Worm (Caenorhabditis elegans) whole organism, L4/young adult: Measurements from ENCODE around the gene Y51H7C.9.

ENCODE experiments used
- W03F9.2 ChIP-seq: fragments of 150-350 bp; optimal IDR thresholded peaks from 2 replicates; lab custom pipeline; 2014; ENCODE audit warnings: missing biosample characterization, missing genetic modification characterization
- dao-5 ChIP-seq: sonication (generic microtip); optimal IDR thresholded peaks from 2 replicates; lab custom pipeline; 2016; ENCODE audit warnings: missing genotype, missing genetic modification characterization, moderate library complexity, missing compliant biosample characterization
- him-1 ChIP-seq: sonication (generic microtip); optimal IDR thresholded peaks from 2 replicates; lab custom pipeline; 2016; ENCODE audit warnings: missing genotype, missing genetic modification reagents, missing genetic modification characterization, missing compliant biosample characterization

Y51H7C.9 gene

ce11 chrII:1400105-1400504 lies 11.2 kb downstream of the Y51H7C.9 start, which contains the start of gene F54D12.1:
Gene F54D12.1, plus strand, starts transcription at chrII:1400405.
- TF ChIP-seq him-1 (tag; lab: Kevin White, UChicago) (no peak), dao-5 (tag; lab: Kevin White, UChicago) (no peak)

DNA sequence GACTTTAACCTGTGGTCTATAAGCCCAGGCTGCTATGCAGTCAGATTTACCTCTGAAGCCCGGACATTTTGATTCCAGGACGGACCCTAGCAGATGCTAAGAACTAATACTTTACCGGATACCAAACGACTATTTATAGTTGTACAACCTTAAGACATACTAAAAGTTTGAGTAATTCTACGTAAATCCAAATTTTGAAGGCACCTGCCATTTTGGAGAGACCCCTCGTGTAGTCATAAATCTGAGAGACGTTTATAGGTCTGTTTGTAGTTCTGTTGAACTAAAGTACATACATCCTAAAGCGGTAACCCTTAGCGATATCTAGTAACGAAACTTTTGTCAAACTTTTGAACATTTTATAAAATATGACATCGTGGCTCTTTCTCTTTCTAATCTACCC lies 12.9 kb downstream of the Y51H7C.9 start, which contains the start of gene F54D12.2:
Gene F54D12.2, plus strand, starts transcription at position 301 of the 400 bp plus-strand sequence.
- TF ChIP-seq W03F9.2 (tag; lab: Kevin White, UChicago): no peak
- no peak for TF ChIP-seq him-1 (tag; lab: Kevin White, UChicago)
- no peak for TF ChIP-seq dao-5 (tag; lab: Kevin White, UChicago)

- TF ChIP-seq dao-5 (tag; lab: Kevin White, UChicago): no peak
- TF ChIP-seq W03F9.2 (tag; lab: Kevin White, UChicago): no peak
- no peak for TF ChIP-seq him-1 (tag; lab: Kevin White, UChicago)
Measured at ce11 chrII:1397703-1398102, 13.6 kb downstream of the Y51H7C.9 start, which contains the start of gene F54D12.8. Gene F54D12.8, minus strand, starts transcription at chrII:1398038.

DNA sequence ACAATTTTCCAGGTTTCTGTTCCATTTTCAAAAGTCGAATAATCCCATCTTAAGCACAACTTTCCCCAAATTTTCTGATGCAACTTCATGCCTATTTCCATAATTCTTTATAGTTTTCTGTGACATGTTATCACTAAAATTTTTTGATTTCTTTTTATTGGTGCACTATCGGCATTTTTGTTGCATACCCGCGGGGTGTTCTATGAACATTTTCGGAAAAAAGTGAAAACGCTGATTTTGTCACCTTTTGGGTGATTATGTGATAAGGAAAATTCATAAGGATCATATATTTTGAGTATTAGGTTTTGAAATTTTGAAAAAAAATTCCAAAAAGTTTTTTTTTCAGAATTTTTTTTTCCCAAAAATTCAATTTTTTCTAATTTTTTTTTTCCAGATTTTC lies 24.8 kb downstream of the Y51H7C.9 start, which contains the start of gene aat-7:
Gene aat-7, plus strand, starts transcription at position 393 of the 400 bp plus-strand sequence.
- no peak for TF ChIP-seq W03F9.2 (tag; lab: Kevin White, UChicago)
- TF ChIP-seq dao-5 (tag; lab: Kevin White, UChicago): no peak
- no peak for TF ChIP-seq him-1 (tag; lab: Kevin White, UChicago)

ce11 chrII:1385280-1385679 lies 26.0 kb downstream of the Y51H7C.9 start, which contains the start of gene F54D12.7:
Gene F54D12.7, minus strand, starts transcription at chrII:1385380.
- TF ChIP-seq W03F9.2 (tag; lab: Kevin White, UChicago) (no peak), him-1 (tag; lab: Kevin White, UChicago) (no peak), dao-5 (tag; lab: Kevin White, UChicago) (no peak)

DNA sequence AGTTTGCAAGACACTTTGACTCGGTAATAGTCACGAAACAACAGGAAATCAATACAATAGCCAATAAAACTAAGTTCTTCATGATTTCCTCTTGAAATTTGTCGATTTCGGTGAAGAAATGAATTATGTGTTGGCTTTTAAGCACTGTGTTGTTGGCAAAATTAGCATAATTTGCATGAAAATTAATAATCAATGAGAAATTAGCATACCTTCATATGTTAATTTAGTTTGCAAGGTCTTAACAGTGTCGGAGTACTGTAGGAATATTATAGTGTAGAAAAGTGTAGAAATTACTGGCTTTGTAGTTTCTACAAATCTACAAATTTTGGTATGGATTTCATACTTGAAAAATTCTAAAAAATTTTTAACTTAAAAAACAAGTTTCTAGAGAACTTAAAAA lies 29.7 kb downstream of the Y51H7C.9 start, which contains the start of gene F54D12.9:
Gene F54D12.9, minus strand, starts transcription at position 101 of the 400 bp plus-strand sequence.
- TF ChIP-seq him-1 (tag; lab: Kevin White, UChicago) (no peak), dao-5 (tag; lab: Kevin White, UChicago) (no peak), W03F9.2 (tag; lab: Kevin White, UChicago) (no peak)

ce11 chrII:1378259-1378658 lies 33.0 kb downstream of the Y51H7C.9 start, which contains the start of gene F54D12.10:
Gene F54D12.10, minus strand, starts transcription at chrII:1378359.
- TF ChIP-seq him-1 (tag; lab: Kevin White, UChicago) (no peak), dao-5 (tag; lab: Kevin White, UChicago) (no peak), W03F9.2 (tag; lab: Kevin White, UChicago) (no peak)

DNA sequence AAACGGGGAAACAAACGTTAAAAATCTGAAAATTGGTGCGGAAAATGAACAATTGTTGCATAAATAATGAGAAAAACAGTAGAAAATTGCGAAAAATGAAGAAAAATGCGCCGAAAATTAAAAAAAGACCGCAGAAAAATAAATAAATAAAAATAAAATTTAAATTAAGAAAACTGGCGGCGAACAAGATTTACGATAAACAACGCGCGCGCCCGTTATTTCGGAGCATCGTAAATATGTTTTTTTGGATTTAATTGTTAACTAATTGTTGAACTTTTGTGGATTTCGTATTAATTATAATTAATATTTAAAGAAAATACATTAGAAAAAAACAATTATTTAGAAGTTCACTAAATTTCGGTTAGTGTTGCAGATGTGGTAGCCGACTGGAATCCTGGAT lies 34.5 kb downstream of the Y51H7C.9 start:
- TF ChIP-seq W03F9.2 (tag; lab: Kevin White, UChicago): no peak
- TF ChIP-seq him-1 (tag; lab: Kevin White, UChicago): no peak
- no peak for TF ChIP-seq dao-5 (tag; lab: Kevin White, UChicago)

- no peak for TF ChIP-seq W03F9.2 (tag; lab: Kevin White, UChicago)
- no peak for TF ChIP-seq dao-5 (tag; lab: Kevin White, UChicago)
- no peak for TF ChIP-seq him-1 (tag; lab: Kevin White, UChicago)
Measured at ce11 chrII:1375627-1376026, 35.6 kb downstream of the Y51H7C.9 start.

DNA sequence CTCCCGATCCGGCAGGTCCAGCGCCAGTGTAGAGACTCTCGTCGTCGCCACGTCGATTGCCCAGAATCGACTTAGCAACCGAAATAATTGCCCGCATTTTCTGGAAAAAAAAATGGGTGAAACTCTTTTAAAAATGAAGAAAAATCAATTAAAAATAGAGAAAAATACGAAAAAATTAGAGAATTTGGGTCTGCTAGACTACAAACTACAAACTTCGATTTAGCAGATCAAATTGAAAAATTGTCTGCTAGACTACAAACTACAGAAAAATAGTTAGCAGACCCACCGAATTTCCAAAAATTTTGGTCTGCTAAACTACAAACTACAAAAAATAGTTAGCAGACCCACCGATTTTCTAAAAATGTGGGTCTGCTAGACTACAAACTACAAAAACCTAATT lies 36.4 kb downstream of the Y51H7C.9 start, which contains the start of gene rog-1:
Gene rog-1, minus strand, starts transcription at position 101 of the 400 bp plus-strand sequence.
- TF ChIP-seq dao-5 (tag; lab: Kevin White, UChicago) (no peak), him-1 (tag; lab: Kevin White, UChicago) (no peak), W03F9.2 (tag; lab: Kevin White, UChicago) (no peak)

- TF ChIP-seq him-1 (tag; lab: Kevin White, UChicago): no peak
- TF ChIP-seq W03F9.2 (tag; lab: Kevin White, UChicago): no peak
- no peak for TF ChIP-seq dao-5 (tag; lab: Kevin White, UChicago)
Measured at ce11 chrII:1374486-1374885, 36.8 kb downstream of the Y51H7C.9 start.

ce11 chrII:1372966-1373365 lies 38.3 kb downstream of the Y51H7C.9 start:
- TF ChIP-seq dao-5 (tag; lab: Kevin White, UChicago) (no peak), W03F9.2 (tag; lab: Kevin White, UChicago) (no peak), him-1 (tag; lab: Kevin White, UChicago) (no peak)

DNA sequence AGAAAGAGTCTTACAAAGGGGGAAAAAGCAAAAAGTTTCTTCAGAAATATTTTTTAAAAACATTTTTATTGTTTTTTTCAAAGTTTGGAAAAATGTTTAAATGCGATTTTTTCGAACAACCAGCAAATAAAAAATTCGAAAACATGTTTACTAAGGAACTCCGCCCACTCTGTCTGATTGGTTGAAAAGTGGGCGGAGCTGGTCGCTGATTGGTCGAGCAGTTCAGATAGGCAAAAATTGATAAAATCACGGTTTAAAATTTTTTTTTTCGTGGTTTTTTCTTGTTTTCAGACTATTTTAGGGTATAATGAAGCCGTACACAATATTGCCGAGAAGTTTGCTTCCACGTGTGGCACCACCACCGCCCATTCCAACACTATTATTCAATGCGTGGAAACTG lies 39.1 kb downstream of the Y51H7C.9 start:
- TF ChIP-seq him-1 (tag; lab: Kevin White, UChicago) (no peak), W03F9.2 (tag; lab: Kevin White, UChicago) (no peak), dao-5 (tag; lab: Kevin White, UChicago) (no peak)

DNA sequence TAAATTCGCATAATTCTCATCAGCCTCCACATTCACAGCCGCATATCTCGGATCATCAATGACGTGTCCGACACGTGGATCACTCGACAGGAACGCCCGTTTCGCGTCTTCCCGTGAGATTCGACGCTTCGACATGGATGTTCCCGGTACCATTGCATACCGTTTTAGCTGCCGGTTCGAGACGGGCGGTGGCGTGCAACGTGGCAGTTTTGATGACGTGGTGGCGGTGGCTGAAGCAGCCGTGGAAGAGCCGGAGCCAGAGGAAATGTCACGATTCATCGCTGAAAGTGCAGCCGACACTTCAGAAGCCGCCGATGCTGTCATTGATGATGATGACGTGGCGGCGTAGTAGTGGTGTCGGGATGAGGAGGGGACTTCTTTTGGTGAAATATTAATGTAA lies 39.7 kb downstream of the Y51H7C.9 start:
- no peak for TF ChIP-seq W03F9.2 (tag; lab: Kevin White, UChicago)
